Worm (Caenorhabditis elegans): ENCODE measurements around the gene F16G10.7.

F16G10.7 gene

DNA sequence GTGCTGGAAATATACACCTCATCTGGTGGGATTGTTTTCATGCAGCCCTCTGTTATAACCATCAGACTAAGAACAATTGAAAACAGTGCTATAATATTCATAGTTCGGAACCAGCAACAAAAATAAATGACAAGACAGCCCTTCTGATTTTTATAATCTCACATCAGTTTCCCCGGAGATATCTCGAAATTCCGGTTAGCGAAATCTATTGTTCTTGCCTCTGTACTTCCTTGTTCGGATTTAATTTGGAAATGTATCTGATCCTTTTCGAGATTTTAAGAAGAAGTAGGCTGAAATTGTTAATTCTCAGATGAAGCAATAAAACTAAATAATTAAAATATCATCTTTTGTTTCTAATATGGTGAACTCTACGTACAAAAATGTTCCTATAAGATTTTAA lies 16.4 kb downstream of the F16G10.7 start, which contains the start of gene F43C11.11:
F43C11.11 (minus strand) TSS at position 101 of the 400 bp plus-strand sequence.
- TF ChIP-seq elt-1 (tag; optimal IDR thresholded peaks at IDR 0.05) (no peak), elt-3 (tag; optimal IDR thresholded peaks at IDR 0.05) (no peak)

DNA sequence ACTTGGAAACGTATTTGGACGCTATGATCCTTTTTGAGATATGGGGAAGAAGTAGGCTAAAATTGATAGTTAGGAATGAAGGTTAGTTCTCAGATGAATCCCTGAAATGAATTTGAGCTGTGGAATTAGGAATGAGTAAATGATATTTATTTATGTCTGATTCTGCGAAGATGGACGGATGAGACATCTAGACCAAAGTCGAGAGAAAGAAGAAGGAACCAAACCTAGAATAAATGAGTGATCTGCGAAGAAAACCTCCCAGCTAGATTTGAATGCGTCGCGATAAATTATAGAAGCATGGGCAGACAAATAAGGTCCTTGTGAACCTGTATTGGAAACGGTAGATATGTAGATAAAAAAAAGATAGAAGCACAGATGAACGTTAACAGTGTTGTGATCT lies 20.1 kb downstream of the F16G10.7 start, which contains the start of gene F43C11.16:
F43C11.16 (minus strand) TSS at position 101 of the 400 bp plus-strand sequence.
- no peak for TF ChIP-seq snpc-4 (tag; optimal IDR thresholded peaks at IDR 0.05)
- TF ChIP-seq ceh-9 (tag; optimal IDR thresholded peaks at IDR 0.05) = no peak
- TF ChIP-seq ama-1 (optimal IDR thresholded peaks at IDR 0.05) = no peak
- TF ChIP-seq nhr-77 (tag; optimal IDR thresholded peaks at IDR 0.05) = no peak
- TF ChIP-seq ceh-28 (tag; optimal IDR thresholded peaks at IDR 0.05) = no peak
- no peak for TF ChIP-seq unc-62 (GFP tag; optimal IDR thresholded peaks at IDR 0.05)
- no peak for TF ChIP-seq fos-1 (tag; optimal IDR thresholded peaks at IDR 0.05)
- TF ChIP-seq nhr-76 (tag; optimal IDR thresholded peaks at IDR 0.05) = no peak
- TF ChIP-seq nhr-237 (tag; optimal IDR thresholded peaks at IDR 0.05) = no peak
- TF ChIP-seq ZK546.5 (tag; optimal IDR thresholded peaks at IDR 0.05) = no peak
- TF ChIP-seq fkh-10 (GFP tag; optimal IDR thresholded peaks at IDR 0.05) = no peak
- TF ChIP-seq skn-1 (tag; optimal IDR thresholded peaks at IDR 0.05) = no peak
- no peak for TF ChIP-seq lsy-12 (tag; optimal IDR thresholded peaks at IDR 0.05)
- no peak for TF ChIP-seq elt-3 (tag; optimal IDR thresholded peaks at IDR 0.05)
- TF ChIP-seq zag-1 (tag; optimal IDR thresholded peaks at IDR 0.05) = no peak
- TF ChIP-seq daf-12 (tag; optimal IDR thresholded peaks at IDR 0.05) = no peak
- TF ChIP-seq nfya-1 (tag; optimal IDR thresholded peaks at IDR 0.05; ENCODE audit: insufficient read depth) = no peak

DNA sequence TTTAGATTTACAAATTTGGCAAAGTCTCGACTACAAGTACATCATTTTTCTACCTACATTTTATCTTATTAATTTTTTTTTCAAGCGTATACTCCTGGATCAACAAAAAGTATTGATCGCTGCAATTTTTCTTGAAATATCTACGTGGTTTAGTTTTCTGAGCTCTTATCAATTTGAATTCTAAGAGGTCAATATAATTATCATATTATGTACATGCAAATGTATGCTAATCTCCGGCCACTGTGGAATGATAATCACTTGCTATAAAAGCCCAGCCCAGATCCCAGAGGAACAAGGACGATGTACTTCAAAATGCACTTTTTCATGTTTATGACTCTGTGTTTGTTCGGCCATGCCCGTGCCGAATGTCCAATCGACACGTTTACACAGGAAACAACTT lies 23.3 kb downstream of the F16G10.7 start, which contains the start of gene F43C11.1:
F43C11.1 (plus strand) TSS at position 301 of the 400 bp plus-strand sequence.
- TF ChIP-seq ztf-4 (tag; optimal IDR thresholded peaks at IDR 0.05) (no peak), nhr-25 (tag; optimal IDR thresholded peaks at IDR 0.05) (no peak), nhr-43 (tag; optimal IDR thresholded peaks at IDR 0.05; ENCODE audit: poor library complexity, severe bottlenecking) (no peak), R02D3.7 (tag; optimal IDR thresholded peaks at IDR 0.05) (no peak), pqm-1 (tag; optimal IDR thresholded peaks at IDR 0.05) (no peak), skn-1 (tag; optimal IDR thresholded peaks at IDR 0.05) (no peak), pha-4 (tag; optimal IDR thresholded peaks at IDR 0.05) (no peak), ceh-82 (tag; optimal IDR thresholded peaks at IDR 0.05) (no peak), unc-62 (GFP tag; optimal IDR thresholded peaks at IDR 0.05) (no peak), ama-1 (optimal IDR thresholded peaks at IDR 0.05) (no peak), aly-2 (tag; optimal IDR thresholded peaks at IDR 0.05) (no peak), nhr-77 (tag; optimal IDR thresholded peaks at IDR 0.05) (no peak), zag-1 (tag; optimal IDR thresholded peaks at IDR 0.05) (no peak), lsy-12 (tag; optimal IDR thresholded peaks at IDR 0.05) (no peak), egl-27 (tag; optimal IDR thresholded peaks at IDR 0.05) (no peak), elt-3 (tag; optimal IDR thresholded peaks at IDR 0.05) (no peak), tbx-2 (tag; optimal IDR thresholded peaks at IDR 0.05) (no peak)

DNA sequence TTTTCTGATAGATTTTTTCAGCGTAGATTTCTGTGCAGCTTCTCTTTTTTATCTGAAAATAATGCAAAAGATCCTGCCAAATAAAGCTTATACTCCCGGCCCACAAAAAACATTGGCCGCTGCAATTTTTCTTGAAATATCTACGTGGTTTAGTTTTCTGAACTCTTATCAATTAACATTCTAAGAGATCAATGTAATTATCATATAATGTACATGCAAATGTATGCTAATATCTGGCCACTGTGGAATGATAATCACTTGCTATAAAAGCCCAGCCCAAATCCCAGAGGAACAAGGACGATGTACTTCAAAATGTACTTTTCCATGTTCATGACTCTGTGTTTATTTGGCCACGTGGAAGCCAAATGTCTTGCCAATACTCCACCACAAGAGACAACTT lies 25.6 kb downstream of the F16G10.7 start, which contains the start of gene F43C11.2:
F43C11.2 (plus strand) TSS at position 301 of the 400 bp plus-strand sequence.
- TF ChIP-seq tbx-2 (tag; optimal IDR thresholded peaks at IDR 0.05) (no peak), zag-1 (tag; optimal IDR thresholded peaks at IDR 0.05) (no peak), ama-1 (optimal IDR thresholded peaks at IDR 0.05) (no peak), hmg-11 (tag; optimal IDR thresholded peaks at IDR 0.05) (no peak), unc-39 (tag; optimal IDR thresholded peaks at IDR 0.05) (no peak), fos-1 (tag; optimal IDR thresholded peaks at IDR 0.05) (no peak), R02D3.7 (tag; optimal IDR thresholded peaks at IDR 0.05) (no peak), nhr-237 (tag; optimal IDR thresholded peaks at IDR 0.05) (no peak), mdl-1 (tag; optimal IDR thresholded peaks at IDR 0.05) (no peak), mml-1 (tag; optimal IDR thresholded peaks at IDR 0.05) (no peak), nhr-25 (tag; optimal IDR thresholded peaks at IDR 0.05) (no peak), elt-1 (tag; optimal IDR thresholded peaks at IDR 0.05) (no peak)

DNA sequence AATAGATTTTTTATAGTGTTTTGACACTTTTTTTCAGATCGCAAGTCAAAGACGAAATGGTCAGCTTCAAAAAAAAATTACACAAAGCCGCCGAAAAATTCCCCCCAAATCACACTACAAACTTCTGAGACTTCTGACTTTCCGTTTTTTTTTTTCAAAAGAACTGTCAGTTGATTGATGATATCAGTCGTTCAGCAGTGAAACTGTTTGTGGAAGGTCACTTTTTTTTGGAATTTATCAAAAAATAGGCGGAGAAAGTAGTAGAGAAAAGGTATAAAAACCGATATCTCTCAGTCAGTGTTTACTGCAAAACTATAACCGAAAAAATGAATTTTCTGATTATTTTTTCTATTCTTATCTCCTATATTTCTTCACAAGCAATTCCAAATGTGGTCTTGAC lies 27.1 kb downstream of the F16G10.7 start, which contains the start of gene F43C11.3:
F43C11.3 (plus strand) TSS at position 301 of the 400 bp plus-strand sequence.
- no peak for TF ChIP-seq lin-15B (tag; optimal IDR thresholded peaks at IDR 0.05)
- TF ChIP-seq egl-27 (tag; optimal IDR thresholded peaks at IDR 0.05) = no peak
- TF ChIP-seq fkh-10 (GFP tag; optimal IDR thresholded peaks at IDR 0.05) = no peak
- no peak for TF ChIP-seq ceh-9 (tag; optimal IDR thresholded peaks at IDR 0.05)
- no peak for TF ChIP-seq mml-1 (tag; optimal IDR thresholded peaks at IDR 0.05)
- no peak for TF ChIP-seq nhr-12 (tag; optimal IDR thresholded peaks at IDR 0.05)
- TF ChIP-seq fos-1 (tag; optimal IDR thresholded peaks at IDR 0.05) = no peak
- TF ChIP-seq jun-1 (tag; optimal IDR thresholded peaks at IDR 0.05) = no peak
- no peak for TF ChIP-seq unc-39 (tag; optimal IDR thresholded peaks at IDR 0.05)
- no peak for TF ChIP-seq skn-1 (tag; optimal IDR thresholded peaks at IDR 0.05)
- TF ChIP-seq zag-1 (tag; optimal IDR thresholded peaks at IDR 0.05) = no peak
- TF ChIP-seq elt-1 (tag; optimal IDR thresholded peaks at IDR 0.05) = no peak
- TF ChIP-seq nhr-76 (tag; optimal IDR thresholded peaks at IDR 0.05) = no peak
- TF ChIP-seq ztf-11 (tag; optimal IDR thresholded peaks at IDR 0.05) = no peak
- no peak for TF ChIP-seq lsy-12 (tag; optimal IDR thresholded peaks at IDR 0.05)
